Worm (Caenorhabditis elegans) whole organism, midembryonic: ENCODE measurements around the gene nas-16.

Source experiments
- T22C8.4 ChIP-seq: fragments of 200-800 bp; sonication (Bioruptor generic); IDR thresholded peaks from 2 replicates; pipeline ENCODE4 v1.3.6; 2022; ENCODE audit warnings: missing genetic modification characterization, missing compliant biosample characterization
- flt-1 ChIP-seq: fragments of 200-800 bp; sonication (Bioruptor generic); IDR thresholded peaks from 2 replicates; pipeline ENCODE4 v1.3.6; 2022; ENCODE audit warnings: missing genetic modification characterization, missing compliant biosample characterization
- klf-2 ChIP-seq: fragments of 200-800 bp; sonication (Bioruptor generic); conservative IDR thresholded peaks from 2 replicates; pipeline ENCODE4 v1.3.6; 2022; ENCODE audit warnings: missing genetic modification reagents, missing genetic modification characterization, missing compliant biosample characterization
- med-1 ChIP-seq: sonication (generic microtip); optimal IDR thresholded peaks from 2 replicates; lab custom pipeline; 2017; ENCODE audit warnings: missing genetic modification characterization, mild to moderate bottlenecking, missing compliant biosample characterization, antibody characterized with exemption, missing genetic modification reagents; ENCODE audit not compliant: insufficient read depth
- tab-1 ChIP-seq: fragments of 200-800 bp; sonication (Bioruptor generic); IDR thresholded peaks from 2 replicates; pipeline ENCODE4 v1.3.6; 2022; ENCODE audit warnings: missing genetic modification characterization, missing compliant biosample characterization
- ztf-23 ChIP-seq: fragments of 200-800 bp; sonication (Bioruptor generic); IDR thresholded peaks from 2 replicates; pipeline ENCODE4 v1.3.6; 2022; ENCODE audit warnings: missing genetic modification reagents, missing genetic modification characterization, missing compliant biosample characterization
- ztf-29 ChIP-seq: fragments of 200-800 bp; sonication (Bioruptor generic); IDR thresholded peaks from 2 replicates; pipeline ENCODE4 v1.3.6; 2022; ENCODE audit warnings: missing genetic modification reagents, missing genetic modification characterization, missing compliant biosample characterization

DNA sequence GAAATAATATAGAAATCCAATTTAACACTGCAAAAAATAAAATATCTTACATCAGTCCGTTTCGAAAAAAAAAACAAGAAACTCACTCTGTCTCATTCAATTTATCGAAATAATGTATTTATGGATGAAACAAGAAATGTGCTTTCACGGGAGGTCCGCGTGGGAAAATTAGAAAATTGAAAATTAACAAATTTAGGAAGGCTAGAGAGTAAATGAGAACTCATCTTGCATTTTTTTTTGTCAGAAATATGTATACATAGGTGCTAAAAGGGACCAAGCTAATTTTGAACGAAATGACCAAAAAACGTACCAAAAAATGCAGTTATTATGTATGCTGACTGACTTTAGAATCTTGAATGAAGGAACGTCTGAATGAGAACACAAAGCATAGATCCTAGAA lies 32.4 kb downstream of the nas-16 start, which contains the start of gene T26H10.2:
- TF ChIP-seq med-1 (GFP tag; lab: Kevin White, UChicago): no peak
- no peak for TF ChIP-seq T22C8.4 (GFP tag; lab: Robert Waterston, UW)
- TF ChIP-seq tab-1 (GFP tag; lab: Robert Waterston, UW): no peak
- TF ChIP-seq klf-2: no peak
- TF ChIP-seq flt-1 (GFP tag; lab: Robert Waterston, UW): no peak
- TF ChIP-seq ztf-23 (GFP tag; lab: Robert Waterston, UW): no peak
- no peak for TF ChIP-seq ztf-29 (GFP tag; lab: Robert Waterston, UW)
